Worm (Caenorhabditis elegans): ENCODE data around the gene abhd-5.1.

ce11 chrV:4801943-4802342, 45.5 kb upstream of the abhd-5.1 start:
- TF ChIP-seq zag-1 (tag; optimal IDR thresholded peaks at IDR 0.05) (no peak), elt-3 (tag; optimal IDR thresholded peaks at IDR 0.05) (no peak), nhr-12 (tag; optimal IDR thresholded peaks at IDR 0.05) (no peak), ztf-11 (tag; optimal IDR thresholded peaks at IDR 0.05) (no peak), ZK546.5 (tag; optimal IDR thresholded peaks at IDR 0.05) (no peak), ceh-16 (tag; optimal IDR thresholded peaks at IDR 0.05) (no peak), ama-1 (optimal IDR thresholded peaks at IDR 0.05) (no peak), lin-39 (tag; optimal IDR thresholded peaks at IDR 0.05) (no peak)

Data from whole organism, L3 larva.